Fruit fly (Drosophila melanogaster) whole organism, prepupa: Measurements from ENCODE around the gene Sfxn2.

ENCODE experiments used
- CG10631 ChIP-seq: fragments of 200-800 bp; sonication (Bioruptor generic); optimal IDR thresholded peaks from 2 replicates; lab custom pipeline; 2016; ENCODE audit warnings: missing biosample characterization, missing genetic modification characterization
- CG10669 ChIP-seq: fragments of 200-800 bp; sonication (Bioruptor generic); optimal IDR thresholded peaks from 3 replicates; lab custom pipeline; 2018; ENCODE audit warnings: missing biosample characterization, mild to moderate bottlenecking, missing genetic modification characterization, moderate library complexity
- CG11294 ChIP-seq: fragments of 200-800 bp; sonication (Bioruptor generic); IDR thresholded peaks from 2 replicates; pipeline ENCODE4 v1.3.6; 2022; ENCODE audit warnings: missing biosample characterization, missing genetic modification characterization
- CG15336 ChIP-seq: fragments of 200-800 bp; sonication (Bioruptor generic); IDR thresholded peaks from 2 replicates; pipeline ENCODE4 v1.3.6; 2022; ENCODE audit warnings: missing biosample characterization, missing genetic modification characterization
- CG3032 ChIP-seq: fragments of 200-800 bp; optimal IDR thresholded peaks from 2 replicates; lab custom pipeline; 2019; ENCODE audit warnings: missing biosample characterization, mild to moderate bottlenecking, missing genetic modification characterization, moderate library complexity
- CG32006 ChIP-seq: fragments of 200-800 bp; sonication (Bioruptor generic); optimal IDR thresholded peaks from 3 replicates; lab custom pipeline; 2017; ENCODE audit warnings: missing biosample characterization, mild to moderate bottlenecking, missing genetic modification characterization
- CG34406 ChIP-seq: fragments of 200-800 bp; sonication (Bioruptor generic); optimal IDR thresholded peaks from 3 replicates; lab custom pipeline; 2016; ENCODE audit warnings: missing biosample characterization, missing genetic modification characterization
- CG3919 ChIP-seq: fragments of 200-800 bp; sonication (Bioruptor generic); optimal IDR thresholded peaks from 3 replicates; lab custom pipeline; 2016; ENCODE audit warnings: missing biosample characterization, missing genetic modification characterization
- CG4318 ChIP-seq: fragments of 200-800 bp; sonication (Bioruptor generic); optimal IDR thresholded peaks from 3 replicates; lab custom pipeline; 2017; ENCODE audit warnings: missing biosample characterization, mild to moderate bottlenecking, missing genetic modification characterization
- CG6163 ChIP-seq: fragments of 200-800 bp; sonication (Bioruptor generic); IDR thresholded peaks from 3 replicates; pipeline ENCODE4 v1.3.6; 2022; ENCODE audit warnings: missing biosample characterization, missing genetic modification characterization
- CG6792 ChIP-seq: fragments of 200-800 bp; sonication (Bioruptor generic); optimal IDR thresholded peaks from 3 replicates; lab custom pipeline; 2016; ENCODE audit warnings: missing biosample characterization, missing genetic modification characterization
- CG6808 ChIP-seq: fragments of 200-800 bp; sonication (Bioruptor generic); optimal IDR thresholded peaks from 3 replicates; lab custom pipeline; 2017; ENCODE audit warnings: missing biosample characterization, missing genetic modification characterization, mild to moderate bottlenecking, moderate library complexity, missing genetic modification reagents
- CG6854 ChIP-seq: fragments of 200-800 bp; sonication (Bioruptor generic); optimal IDR thresholded peaks from 2 replicates; lab custom pipeline; 2017; ENCODE audit warnings: missing biosample characterization, mild to moderate bottlenecking, missing genetic modification characterization
- CG8119 ChIP-seq: fragments of 200-800 bp; sonication (Bioruptor generic); IDR thresholded peaks from 3 replicates; pipeline ENCODE4 v1.3.6; 2022; ENCODE audit warnings: missing biosample characterization, missing genetic modification characterization
- CG9139 ChIP-seq: fragments of 200-800 bp; sonication (Bioruptor generic); optimal IDR thresholded peaks from 3 replicates; lab custom pipeline; 2017; ENCODE audit warnings: missing biosample characterization, mild to moderate bottlenecking, missing genetic modification characterization
- Eip78C ChIP-seq: fragments of 200-800 bp; sonication (Bioruptor generic); peaks from one replicate; lab custom pipeline; 2016; ENCODE audit warnings: missing biosample characterization, missing genetic modification characterization
- Eip93F ChIP-seq: fragments of 200-800 bp; sonication (Bioruptor generic); optimal IDR thresholded peaks from 2 replicates; lab custom pipeline; 2016; ENCODE audit warnings: missing biosample characterization, mild to moderate bottlenecking, missing genetic modification characterization
- Ets96B ChIP-seq: fragments of 200-800 bp; optimal IDR thresholded peaks from 2 replicates; lab custom pipeline; 2019; ENCODE audit warnings: missing biosample characterization, mild to moderate bottlenecking, missing genetic modification characterization, moderate library complexity
- Gug ChIP-seq: fragments of 200-800 bp; sonication (Bioruptor generic); IDR thresholded peaks from 2 replicates; pipeline ENCODE4 v1.3.6; 2022; ENCODE audit warnings: missing biosample characterization, missing genetic modification characterization
- Hr38 ChIP-seq: sonication (Bioruptor generic); optimal IDR thresholded peaks from 2 replicates; lab custom pipeline; 2016; ENCODE audit warnings: missing biosample characterization, missing genetic modification characterization
- Hr4 ChIP-seq: fragments of 200-800 bp; sonication (Bioruptor generic); optimal IDR thresholded peaks from 3 replicates; lab custom pipeline; 2016; ENCODE audit warnings: missing biosample characterization, missing genetic modification characterization
- Met ChIP-seq: fragments of 200-800 bp; sonication (Bioruptor generic); optimal IDR thresholded peaks from 3 replicates; lab custom pipeline; 2016; ENCODE audit warnings: missing biosample characterization, missing genetic modification characterization
- OdsH ChIP-seq: fragments of 200-800 bp; sonication (Bioruptor generic); optimal IDR thresholded peaks from 3 replicates; lab custom pipeline; 2016; ENCODE audit warnings: missing biosample characterization, missing genetic modification characterization
- Sox14 ChIP-seq: fragments of 200-800 bp; sonication (Bioruptor generic); optimal IDR thresholded peaks from 3 replicates; lab custom pipeline; 2016; ENCODE audit warnings: missing biosample characterization, missing genetic modification characterization
- Sox15 ChIP-seq: fragments of 200-800 bp; sonication (Bioruptor generic); optimal IDR thresholded peaks from 3 replicates; lab custom pipeline; 2016; ENCODE audit warnings: missing biosample characterization, missing genetic modification characterization
- achi ChIP-seq: fragments of 200-800 bp; sonication (Bioruptor generic); optimal IDR thresholded peaks from 3 replicates; lab custom pipeline; 2016; ENCODE audit warnings: missing biosample characterization, missing genetic modification characterization
- acj6 ChIP-seq: fragments of 200-800 bp; sonication (Bioruptor generic); optimal IDR thresholded peaks from 3 replicates; lab custom pipeline; 2016; ENCODE audit warnings: missing biosample characterization, missing genetic modification characterization
- dac ChIP-seq: fragments of 200-800 bp; sonication (Bioruptor generic); optimal IDR thresholded peaks from 2 replicates; lab custom pipeline; 2017; ENCODE audit warnings: missing biosample characterization, mild to moderate bottlenecking, missing genetic modification characterization
- eg ChIP-seq: fragments of 200-800 bp; sonication (Bioruptor generic); IDR thresholded peaks from 3 replicates; pipeline ENCODE4 v1.3.6; 2022; ENCODE audit warnings: missing biosample characterization, missing genetic modification characterization
- esn ChIP-seq: fragments of 200-800 bp; sonication (Bioruptor generic); optimal IDR thresholded peaks from 2 replicates; lab custom pipeline; 2016; ENCODE audit warnings: missing biosample characterization, mild to moderate bottlenecking, missing genetic modification characterization, moderate library complexity
- fd59A ChIP-seq: fragments of 200-800 bp; sonication (Bioruptor generic); optimal IDR thresholded peaks from 2 replicates; lab custom pipeline; 2017; ENCODE audit warnings: missing biosample characterization, mild to moderate bottlenecking, missing genetic modification characterization, missing genetic modification reagents
- salr ChIP-seq, 2 experiments: fragments of 200-800 bp; sonication (Bioruptor generic); optimal IDR thresholded peaks; 3 replicates each; lab custom pipeline; 2016 to 2018; ENCODE audit warnings: missing biosample characterization in 2 of 2, missing genetic modification characterization in 2 of 2, mild to moderate bottlenecking in 1 of 2
- ss ChIP-seq, 2 experiments: fragments of 200-800 bp; sonication (Bioruptor generic); optimal IDR thresholded peaks; 2 replicates in 1 of 2; 3 replicates in 1 of 2; lab custom pipeline; 2017 to 2018; ENCODE audit warnings: mild to moderate bottlenecking in 2 of 2, missing biosample characterization in 2 of 2, missing genetic modification characterization in 2 of 2, moderate library complexity in 1 of 2
- svp ChIP-seq: fragments of 200-800 bp; sonication (Bioruptor generic); peaks from one replicate; lab custom pipeline; 2016; ENCODE audit warnings: missing biosample characterization, missing genetic modification characterization
- topi ChIP-seq: fragments of 200-800 bp; sonication (Bioruptor generic); optimal IDR thresholded peaks from 3 replicates; lab custom pipeline; 2016; ENCODE audit warnings: missing biosample characterization, missing genetic modification characterization
- vri ChIP-seq: fragments of 200-800 bp; sonication (Bioruptor generic); optimal IDR thresholded peaks from 3 replicates; lab custom pipeline; 2016; ENCODE audit warnings: missing biosample characterization, mild to moderate bottlenecking, missing genetic modification characterization

Gene Sfxn2

dm6 chr3L:19074673-19075402 lies 11.9 kb downstream of the Sfxn2 start:
- peak; percentile 12 for TF ChIP-seq Met (GFP tag; lab: Kevin White, UChicago)
- TF ChIP-seq ss (GFP tag; optimal IDR thresholded peaks at IDR 0.05; lab: Kevin White, UChicago): peak in 1 of 2 experiments; percentile 28
- TF ChIP-seq CG6854 (GFP tag; lab: Kevin White, UChicago): no peak
- TF ChIP-seq Eip78C (GFP tag; lab: Kevin White, UChicago): peak; percentile 70
- peak; percentile 18 for TF ChIP-seq CG6808
- peak; percentile 35; the same call in 2 of the 3 replicates for TF ChIP-seq eg (GFP tag; lab: Robert Waterston, UW)
- TF ChIP-seq CG15336 (GFP tag; lab: Robert Waterston, UW): 0 out of 2 replicates have a peak, but pooled peaks have one; percentile 11
- no peak for TF ChIP-seq vri
- no peak for TF ChIP-seq CG9139 (GFP tag; lab: Kevin White, UChicago)
- peak; percentile 7 for TF ChIP-seq Hr4 (GFP tag; lab: Kevin White, UChicago)

dm6 chr3L:19075976-19076375 lies 13.0 kb downstream of the Sfxn2 start:
- TF ChIP-seq CG15336 (GFP tag; lab: Robert Waterston, UW) (no peak), Hr4 (GFP tag; lab: Kevin White, UChicago) (no peak), Eip78C (GFP tag; lab: Kevin White, UChicago) (peak; percentile 5), CG10669 (GFP tag; lab: Kevin White, UChicago) (no peak), Gug (GFP tag; lab: Robert Waterston, UW) (peak; percentile 7; the same call in 1 of the 2 replicates), CG9139 (GFP tag; lab: Kevin White, UChicago) (no peak)

- TF ChIP-seq Hr38 (GFP tag; lab: Kevin White, UChicago): no peak
- TF ChIP-seq CG15336 (GFP tag; lab: Robert Waterston, UW): peak; percentile 70
- peak; percentile 10 for TF ChIP-seq esn (GFP tag; lab: Kevin White, UChicago)
- TF ChIP-seq CG6792 (GFP tag; lab: Kevin White, UChicago): peak; percentile 9
- TF ChIP-seq CG6163: peak; percentile 59
- TF ChIP-seq Met (GFP tag; lab: Kevin White, UChicago): peak; percentile 24
- TF ChIP-seq Eip93F (GFP tag; lab: Kevin White, UChicago): no peak
- peak; percentile 31 for TF ChIP-seq CG4318 (GFP tag; lab: Kevin White, UChicago)
- peak; percentile 64 for TF ChIP-seq Eip78C (GFP tag; lab: Kevin White, UChicago)
- TF ChIP-seq Sox14 (GFP tag; lab: Kevin White, UChicago): no peak
- peak; percentile 54; the same call in 2 of the 3 replicates for TF ChIP-seq CG8119 (GFP tag; lab: Robert Waterston, UW)
- peak; percentile 56; the same call in 1 of the 2 replicates for TF ChIP-seq Gug (GFP tag; lab: Robert Waterston, UW)
- no peak for TF ChIP-seq topi
- TF ChIP-seq Hr4 (GFP tag; lab: Kevin White, UChicago): peak; percentile 3
- TF ChIP-seq salr (GFP tag; optimal IDR thresholded peaks at IDR 0.05; lab: Kevin White, UChicago): peak in 1 of 2 experiments; percentile 28
- TF ChIP-seq Ets96B (tag; lab: Kevin White, UChicago): peak; percentile 23
- peak; percentile 46 for TF ChIP-seq CG10631 (GFP tag; lab: Kevin White, UChicago)
- no peak for TF ChIP-seq Sox15 (GFP tag; lab: Kevin White, UChicago)
- peak; percentile 16 for TF ChIP-seq OdsH (GFP tag; lab: Kevin White, UChicago)
- no peak for TF ChIP-seq CG9139 (GFP tag; lab: Kevin White, UChicago)
- peak; percentile 18 for TF ChIP-seq acj6 (GFP tag; lab: Kevin White, UChicago)
- peak; percentile 70 for TF ChIP-seq svp (GFP tag; lab: Kevin White, UChicago)
- TF ChIP-seq CG11294: no peak
- peak; percentile 7 for TF ChIP-seq CG3919 (GFP tag; lab: Kevin White, UChicago)
- TF ChIP-seq CG3032: peak; percentile 20
- TF ChIP-seq fd59A (GFP tag; lab: Kevin White, UChicago): no peak
- TF ChIP-seq CG32006 (GFP tag; lab: Kevin White, UChicago): peak; percentile 57
- peak; percentile 6 for TF ChIP-seq CG10669 (GFP tag; lab: Kevin White, UChicago)
- TF ChIP-seq dac: no peak
- peak; percentile 19 for TF ChIP-seq achi (GFP tag; lab: Kevin White, UChicago)
- TF ChIP-seq eg (GFP tag; lab: Robert Waterston, UW): peak; percentile 63
- TF ChIP-seq CG34406 (GFP tag; lab: Kevin White, UChicago): peak; percentile 12
Measured at dm6 chr3L:19078444-19078843, 15.5 kb downstream of the Sfxn2 start.
